Worm (Caenorhabditis elegans) whole organism, young adult: Measurements from ENCODE around the gene F43C11.10.

ENCODE experiments used
- C17E4.6 ChIP-seq: fragments of 200-800 bp; sonication (Bioruptor generic); IDR thresholded peaks from 2 replicates; pipeline ENCODE4 v1.3.6; 2022; ENCODE audit warnings: missing genetic modification reagents, missing genetic modification characterization, missing compliant biosample characterization
- F22D6.2 ChIP-seq: sonication (generic microtip); optimal IDR thresholded peaks from 2 replicates; lab custom pipeline; 2016; ENCODE audit warnings: mild to moderate bottlenecking, missing genetic modification characterization, missing compliant biosample characterization
- F33H1.4 ChIP-seq: fragments of 200-800 bp; sonication (Bioruptor generic); IDR thresholded peaks from 2 replicates; pipeline ENCODE4 v1.3.6; 2022; ENCODE audit warnings: missing genetic modification reagents, missing genetic modification characterization, missing compliant biosample characterization
- K11D2.4 ChIP-seq: fragments of 200-800 bp; sonication (Bioruptor generic); IDR thresholded peaks from 2 replicates; pipeline ENCODE4 v1.3.6; 2022; ENCODE audit warnings: missing genetic modification reagents, missing genetic modification characterization, missing compliant biosample characterization
- Y56A3A.18 ChIP-seq: fragments of 200-800 bp; sonication (Bioruptor generic); IDR thresholded peaks from 2 replicates; pipeline ENCODE4 v1.3.6; 2022; ENCODE audit warnings: missing genetic modification reagents, missing genetic modification characterization, missing compliant biosample characterization
- akir-1 ChIP-seq: fragments of 200-800 bp; sonication (Bioruptor generic); optimal IDR thresholded peaks from 2 replicates; lab custom pipeline; 2018; ENCODE audit warnings: mild to moderate bottlenecking, missing genetic modification characterization, moderate library complexity, missing compliant biosample characterization
- ama-1 ChIP-seq, 3 experiments: fragments of 150-350 bp in 1 of 3; sonication (generic microtip) in 2 of 3; optimal IDR thresholded peaks; 2 replicates each; lab custom pipeline; 2014 to 2018; ENCODE audit warnings: missing biosample characterization in 2 of 3, missing genetic modification characterization in 2 of 3, missing genetic modification reagents in 2 of 3
- athp-1 ChIP-seq: sonication (generic microtip); optimal IDR thresholded peaks from 2 replicates; lab custom pipeline; 2017; ENCODE audit warnings: mild to moderate bottlenecking, missing genetic modification characterization, missing compliant biosample characterization
- bed-1 ChIP-seq: fragments of 200-800 bp; sonication (Bioruptor generic); IDR thresholded peaks from 2 replicates; pipeline ENCODE4 v1.3.6; 2022; ENCODE audit warnings: missing genetic modification reagents, missing genetic modification characterization, missing compliant biosample characterization
- ccch-3 ChIP-seq: fragments of 200-800 bp; sonication (Bioruptor generic); optimal IDR thresholded peaks from 2 replicates; lab custom pipeline; 2018; ENCODE audit warnings: mild to moderate bottlenecking, missing genetic modification characterization, missing compliant biosample characterization
- cebp-1 ChIP-seq, 2 experiments: fragments of 200-800 bp in 1 of 2; sonication (Bioruptor generic) in 1 of 2; sonication (generic microtip) in 1 of 2; IDR thresholded peaks in 1 of 2; optimal IDR thresholded peaks in 1 of 2; 2 replicates each; pipeline versions ENCODE4 v1.3.6 to Lab custom; 2017 to 2022; ENCODE audit warnings: missing compliant biosample characterization in 2 of 2, missing genetic modification characterization in 2 of 2, mild to moderate bottlenecking in 1 of 2, missing genetic modification reagents in 1 of 2, moderate library complexity in 1 of 2
- ceh-58 ChIP-seq: fragments of 200-800 bp; sonication (Bioruptor generic); IDR thresholded peaks from 2 replicates; pipeline ENCODE4 v1.3.6; 2022; ENCODE audit warnings: missing genetic modification characterization, missing compliant biosample characterization
- ceh-91 ChIP-seq: fragments of 200-800 bp; sonication (Bioruptor generic); IDR thresholded peaks from 2 replicates; pipeline ENCODE4 v1.3.6; 2022; ENCODE audit warnings: missing genetic modification reagents, missing genetic modification characterization, missing compliant biosample characterization
- chd-7 ChIP-seq: sonication (generic microtip); optimal IDR thresholded peaks from 2 replicates; lab custom pipeline; 2016; ENCODE audit warnings: mild to moderate bottlenecking, missing genetic modification characterization, moderate library complexity, missing compliant biosample characterization
- dox-1 ChIP-seq: fragments of 200-800 bp; sonication (Bioruptor generic); IDR thresholded peaks from 2 replicates; pipeline ENCODE4 v1.3.6; 2022; ENCODE audit warnings: missing genetic modification reagents, missing genetic modification characterization, missing compliant biosample characterization
- dpl-1 ChIP-seq: fragments of 150-350 bp; optimal IDR thresholded peaks from 2 replicates; lab custom pipeline; 2014; ENCODE audit warnings: missing biosample characterization, missing genetic modification reagents, missing genetic modification characterization
- efl-1 ChIP-seq: fragments of 150-350 bp; optimal IDR thresholded peaks from 2 replicates; lab custom pipeline; 2014; ENCODE audit warnings: missing biosample characterization, missing genetic modification reagents, missing genetic modification characterization
- egl-44 ChIP-seq: fragments of 200-800 bp; sonication (Bioruptor generic); IDR thresholded peaks from 2 replicates; pipeline ENCODE4 v1.3.6; 2022; ENCODE audit warnings: missing genetic modification reagents, missing genetic modification characterization, missing compliant biosample characterization
- ekl-4 ChIP-seq: fragments of 200-800 bp; sonication (Bioruptor generic); IDR thresholded peaks from 2 replicates; pipeline ENCODE4 v1.3.6; 2022; ENCODE audit warnings: missing genetic modification reagents, missing genetic modification characterization, missing compliant biosample characterization
- ets-4 ChIP-seq: fragments of 200-800 bp; sonication (Bioruptor generic); optimal IDR thresholded peaks from 2 replicates; lab custom pipeline; 2018; ENCODE audit warnings: mild to moderate bottlenecking, missing genetic modification characterization, missing compliant biosample characterization
- lag-1 ChIP-seq: fragments of 200-800 bp; sonication (Bioruptor generic); IDR thresholded peaks from 2 replicates; pipeline ENCODE4 v1.3.6; 2022; ENCODE audit warnings: missing genetic modification reagents, missing genetic modification characterization, missing compliant biosample characterization
- let-526 ChIP-seq: fragments of 200-800 bp; sonication (Bioruptor generic); IDR thresholded peaks from 2 replicates; pipeline ENCODE4 v1.3.6; 2022; ENCODE audit warnings: missing genetic modification reagents, missing genetic modification characterization, missing compliant biosample characterization
- let-607 ChIP-seq, 2 experiments: fragments of 200-800 bp in 1 of 2; sonication (Bioruptor generic) in 1 of 2; sonication (generic microtip) in 1 of 2; optimal IDR thresholded peaks; 2 replicates each; lab custom pipeline; 2016 to 2018; ENCODE audit warnings: mild to moderate bottlenecking in 2 of 2, missing compliant biosample characterization in 2 of 2, missing genetic modification characterization in 2 of 2, moderate library complexity in 2 of 2, missing genotype in 1 of 2
- lin-54 ChIP-seq: fragments of 200-800 bp; sonication (Bioruptor generic); optimal IDR thresholded peaks from 2 replicates; lab custom pipeline; 2018; ENCODE audit warnings: mild to moderate bottlenecking, missing genetic modification characterization, missing compliant biosample characterization
- lir-1 ChIP-seq: fragments of 200-800 bp; sonication (Bioruptor generic); conservative IDR thresholded peaks from 2 replicates; pipeline ENCODE4 v1.3.6; 2022; ENCODE audit warnings: missing genetic modification reagents, missing genetic modification characterization, missing compliant biosample characterization
- madf-10 ChIP-seq: sonication (generic microtip); optimal IDR thresholded peaks from 2 replicates; lab custom pipeline; 2016; ENCODE audit warnings: mild to moderate bottlenecking, missing genetic modification characterization, missing compliant biosample characterization
- madf-6 ChIP-seq: fragments of 200-800 bp; sonication (Bioruptor generic); IDR thresholded peaks from 2 replicates; pipeline ENCODE4 v1.3.6; 2022; ENCODE audit warnings: missing genetic modification reagents, missing genetic modification characterization, missing compliant biosample characterization
- madf-8 ChIP-seq: fragments of 200-800 bp; sonication (Bioruptor generic); conservative IDR thresholded peaks from 2 replicates; pipeline ENCODE4 v1.3.6; 2022; ENCODE audit warnings: missing genetic modification reagents, missing genetic modification characterization, missing compliant biosample characterization
- mel-28 ChIP-seq: sonication (generic microtip); optimal IDR thresholded peaks from 2 replicates; lab custom pipeline; 2016; ENCODE audit warnings: borderline replicate concordance, mild to moderate bottlenecking, missing genetic modification characterization, missing compliant biosample characterization
- mes-4 ChIP-seq: sonication (generic microtip); optimal IDR thresholded peaks from 2 replicates; lab custom pipeline; 2016; ENCODE audit warnings: missing genotype, missing genetic modification characterization, missing compliant biosample characterization
- nfya-2 ChIP-seq: fragments of 200-800 bp; sonication (Bioruptor generic); IDR thresholded peaks from 2 replicates; pipeline ENCODE4 v1.3.6; 2022; ENCODE audit warnings: missing genetic modification reagents, missing genetic modification characterization, missing compliant biosample characterization
- nfyb-1 ChIP-seq: fragments of 200-800 bp; sonication (Bioruptor generic); IDR thresholded peaks from 2 replicates; pipeline ENCODE4 v1.3.6; 2022; ENCODE audit warnings: missing genetic modification reagents, missing genetic modification characterization, missing compliant biosample characterization
- nhr-120 ChIP-seq: fragments of 200-800 bp; sonication (Bioruptor generic); IDR thresholded peaks from 2 replicates; pipeline ENCODE4 v1.3.6; 2022; ENCODE audit warnings: missing genetic modification characterization, missing compliant biosample characterization
- nhr-179 ChIP-seq: sonication (generic microtip); optimal IDR thresholded peaks from 2 replicates; lab custom pipeline; 2016; ENCODE audit warnings: mild to moderate bottlenecking, missing genetic modification characterization, missing compliant biosample characterization
- nhr-27 ChIP-seq: fragments of 200-800 bp; sonication (Bioruptor generic); optimal IDR thresholded peaks from 2 replicates; lab custom pipeline; 2018; ENCODE audit warnings: mild to moderate bottlenecking, missing genetic modification characterization, moderate library complexity, missing compliant biosample characterization
- nhr-90 ChIP-seq: sonication (generic microtip); optimal IDR thresholded peaks from 2 replicates; lab custom pipeline; 2016; ENCODE audit warnings: missing genotype, mild to moderate bottlenecking, missing genetic modification characterization, missing compliant biosample characterization
- pbrm-1 ChIP-seq: fragments of 200-800 bp; sonication (Bioruptor generic); IDR thresholded peaks from 2 replicates; pipeline ENCODE4 v1.3.6; 2022; ENCODE audit warnings: missing genetic modification reagents, missing genetic modification characterization, missing compliant biosample characterization
- rcor-1 ChIP-seq: fragments of 200-800 bp; sonication (Bioruptor generic); IDR thresholded peaks from 2 replicates; pipeline ENCODE4 v1.3.6; 2022; ENCODE audit warnings: missing genetic modification reagents, missing genetic modification characterization, missing compliant biosample characterization
- repo-1 ChIP-seq: sonication (generic microtip); optimal IDR thresholded peaks from 2 replicates; lab custom pipeline; 2017; ENCODE audit warnings: mild to moderate bottlenecking, missing genetic modification characterization, missing compliant biosample characterization
- rpc-1 ChIP-seq, 2 experiments: fragments of 150-350 bp in 1 of 2; sonication (generic microtip) in 1 of 2; optimal IDR thresholded peaks; 2 replicates each; lab custom pipeline; 2014 to 2018; ENCODE audit warnings: missing biosample characterization in 1 of 2, missing genetic modification characterization in 1 of 2, missing genetic modification reagents in 1 of 2, missing genotype in 1 of 2
- snpc-1.1 ChIP-seq: sonication (generic microtip); optimal IDR thresholded peaks from 2 replicates; lab custom pipeline; 2017; ENCODE audit warnings: missing genetic modification characterization, mild to moderate bottlenecking, missing compliant biosample characterization, antibody characterized with exemption, moderate library complexity, missing genotype, missing genetic modification reagents; ENCODE audit not compliant: insufficient read depth
- tbx-9 ChIP-seq: sonication (generic microtip); optimal IDR thresholded peaks from 2 replicates; lab custom pipeline; 2016; ENCODE audit warnings: borderline replicate concordance, missing genetic modification characterization, inconsistent platforms, missing compliant biosample characterization
- xnd-1 ChIP-seq: sonication (generic microtip); optimal IDR thresholded peaks from 2 replicates; lab custom pipeline; 2016; ENCODE audit warnings: missing genotype, missing genetic modification reagents, missing genetic modification characterization, missing compliant biosample characterization
- ztf-18 ChIP-seq: sonication (generic microtip); optimal IDR thresholded peaks from 2 replicates; lab custom pipeline; 2016; ENCODE audit warnings: missing genotype, mild to moderate bottlenecking, missing genetic modification characterization, missing compliant biosample characterization
- ztf-28 ChIP-seq: fragments of 200-800 bp; sonication (Bioruptor generic); IDR thresholded peaks from 2 replicates; pipeline ENCODE4 v1.3.6; 2022; ENCODE audit warnings: missing genetic modification reagents, missing genetic modification characterization, missing compliant biosample characterization
- ztf-6 ChIP-seq: fragments of 200-800 bp; sonication (Bioruptor generic); IDR thresholded peaks from 2 replicates; pipeline ENCODE4 v1.3.6; 2022; ENCODE audit warnings: missing genetic modification reagents, missing genetic modification characterization, missing compliant biosample characterization

Gene F43C11.10

ce11 chrII:2378465-2379009 lies 26.1 kb upstream of the F43C11.10 start (continued):
- no peak for TF ChIP-seq nhr-179
- peak; percentile 76 for TF ChIP-seq repo-1 (tag; lab: Kevin White, UChicago)
- no peak for TF ChIP-seq mel-28 (tag; lab: Kevin White, UChicago)
- no peak for TF ChIP-seq ama-1 (optimal IDR thresholded peaks at IDR 0.05; lab: Kevin White, UChicago)
- no peak for TF ChIP-seq ama-1 (GFP tag; optimal IDR thresholded peaks at IDR 0.05; lab: Kevin White, UChicago)
- 0 out of 2 replicates have a peak, but pooled peaks have one; percentile 45 for TF ChIP-seq lir-1
- TF ChIP-seq ztf-6 (GFP tag; lab: Robert Waterston, UW): no peak
- TF ChIP-seq ccch-3 (GFP tag; lab: Kevin White, UChicago): no peak
- TF ChIP-seq let-607 (tag; optimal IDR thresholded peaks at IDR 0.05; lab: Kevin White, UChicago): peak; percentile 79 to 88
- no peak for TF ChIP-seq rcor-1 (GFP tag; lab: Robert Waterston, UW)
- TF ChIP-seq C17E4.6 (GFP tag; lab: Robert Waterston, UW): no peak
- no peak for TF ChIP-seq nhr-120 (GFP tag; lab: Robert Waterston, UW)
- 0 out of 2 replicates have a peak, but pooled peaks have one; percentile 20 for TF ChIP-seq K11D2.4 (GFP tag; lab: Robert Waterston, UW)
- TF ChIP-seq efl-1 (GFP tag; lab: Kevin White, UChicago): no peak
- no peak for TF ChIP-seq akir-1 (GFP tag; lab: Kevin White, UChicago)
- no peak for TF ChIP-seq rpc-1 (optimal IDR thresholded peaks at IDR 0.05; lab: Kevin White, UChicago)
- TF ChIP-seq rpc-1 (tag; optimal IDR thresholded peaks at IDR 0.05; lab: Kevin White, UChicago): no peak
- TF ChIP-seq let-526: 0 out of 2 replicates have a peak, but pooled peaks have one; percentile 17
- peak; percentile 41 for TF ChIP-seq madf-10 (tag; lab: Kevin White, UChicago)
- no peak for TF ChIP-seq mes-4
- peak; percentile 12 for TF ChIP-seq ztf-18 (tag; lab: Kevin White, UChicago)
- TF ChIP-seq chd-7 (tag; lab: Kevin White, UChicago): peak; percentile 31
- TF ChIP-seq nhr-90 (tag; lab: Kevin White, UChicago): peak; percentile 97
- TF ChIP-seq dpl-1 (GFP tag; lab: Kevin White, UChicago): no peak
- no peak for TF ChIP-seq ztf-28 (GFP tag; lab: Robert Waterston, UW)
- peak; percentile 91 for TF ChIP-seq nfyb-1 (GFP tag; lab: Robert Waterston, UW)
- peak; percentile 99 for TF ChIP-seq ets-4
- TF ChIP-seq bed-1 (GFP tag; lab: Robert Waterston, UW): no peak
- no peak for TF ChIP-seq ceh-58 (GFP tag; lab: Robert Waterston, UW)
- TF ChIP-seq F22D6.2 (tag; lab: Kevin White, UChicago): peak; percentile 86
- peak; percentile 97 for TF ChIP-seq egl-44 (GFP tag; lab: Robert Waterston, UW)
- TF ChIP-seq F33H1.4 (GFP tag; lab: Robert Waterston, UW): no peak
- TF ChIP-seq ceh-91: no peak

- no peak for TF ChIP-seq athp-1
- TF ChIP-seq ekl-4 (GFP tag; lab: Robert Waterston, UW): no peak
- TF ChIP-seq dox-1 (GFP tag; lab: Robert Waterston, UW): no peak
- TF ChIP-seq ztf-28 (GFP tag; lab: Robert Waterston, UW): no peak
- no peak for TF ChIP-seq tbx-9
- TF ChIP-seq xnd-1 (tag; lab: Kevin White, UChicago): no peak
- no peak for TF ChIP-seq nhr-27
- TF ChIP-seq rpc-1 (optimal IDR thresholded peaks at IDR 0.05; lab: Kevin White, UChicago): no peak
- no peak for TF ChIP-seq rpc-1 (tag; optimal IDR thresholded peaks at IDR 0.05; lab: Kevin White, UChicago)
- TF ChIP-seq snpc-1.1: no peak
- TF ChIP-seq lin-54 (GFP tag; lab: Kevin White, UChicago): no peak
- TF ChIP-seq madf-6 (GFP tag; lab: Robert Waterston, UW): no peak
- no peak for TF ChIP-seq nfya-2
- TF ChIP-seq lag-1 (GFP tag; lab: Robert Waterston, UW): no peak
- TF ChIP-seq cebp-1 (GFP tag; IDR thresholded peaks at IDR 0.05; lab: Robert Waterston, UW): no peak
- no peak for TF ChIP-seq cebp-1 (tag; optimal IDR thresholded peaks at IDR 0.05; lab: Kevin White, UChicago)
- no peak for TF ChIP-seq Y56A3A.18 (GFP tag; lab: Robert Waterston, UW)
- no peak for TF ChIP-seq pbrm-1 (GFP tag; lab: Robert Waterston, UW)
- no peak for TF ChIP-seq F22D6.2 (tag; lab: Kevin White, UChicago)
- TF ChIP-seq madf-8 (GFP tag; lab: Robert Waterston, UW): no peak
- no peak for TF ChIP-seq repo-1 (tag; lab: Kevin White, UChicago)
Measured at ce11 chrII:2377751-2378150, 25.3 kb upstream of the F43C11.10 start, which contains the start of gene F16G10.6. TSS of gene F16G10.6 (minus strand) at chrII:2377851.
